Worm (Caenorhabditis elegans) whole organism, young adult: ENCODE data around the gene W02B12.1.

Experiments
- F22D6.2 ChIP-seq: sonication (generic microtip); optimal IDR thresholded peaks from 2 replicates; lab custom pipeline; 2016; ENCODE audit warnings: mild to moderate bottlenecking, missing genetic modification characterization, missing compliant biosample characterization
- F39B2.1 ChIP-seq: fragments of 200-800 bp; sonication (Bioruptor generic); IDR thresholded peaks from 2 replicates; pipeline ENCODE4 v1.3.6; 2022; ENCODE audit warnings: missing genetic modification reagents, missing genetic modification characterization, missing compliant biosample characterization
- Y56A3A.18 ChIP-seq: fragments of 200-800 bp; sonication (Bioruptor generic); IDR thresholded peaks from 2 replicates; pipeline ENCODE4 v1.3.6; 2022; ENCODE audit warnings: missing genetic modification reagents, missing genetic modification characterization, missing compliant biosample characterization
- ama-1 ChIP-seq, 3 experiments: fragments of 150-350 bp in 1 of 3; sonication (generic microtip) in 2 of 3; optimal IDR thresholded peaks; 2 replicates each; lab custom pipeline; 2014 to 2018; ENCODE audit warnings: missing biosample characterization in 2 of 3, missing genetic modification characterization in 2 of 3, missing genetic modification reagents in 2 of 3
- aptf-3 ChIP-seq: fragments of 200-800 bp; sonication (Bioruptor generic); IDR thresholded peaks from 2 replicates; pipeline ENCODE4 v1.3.6; 2022; ENCODE audit warnings: missing genetic modification characterization, missing compliant biosample characterization
- atf-7 ChIP-seq: sonication (generic microtip); optimal IDR thresholded peaks from 2 replicates; lab custom pipeline; 2017; ENCODE audit warnings: mild to moderate bottlenecking, missing genetic modification characterization, missing compliant biosample characterization
- ceh-100 ChIP-seq: fragments of 200-800 bp; sonication (Bioruptor generic); IDR thresholded peaks from 2 replicates; pipeline ENCODE4 v1.3.6; 2022; ENCODE audit warnings: missing genetic modification reagents, missing genetic modification characterization, missing compliant biosample characterization
- ceh-40 ChIP-seq: fragments of 200-800 bp; sonication (Bioruptor generic); IDR thresholded peaks from 2 replicates; pipeline ENCODE4 v1.3.6; 2022; ENCODE audit warnings: missing genetic modification characterization, missing compliant biosample characterization
- dpff-1 ChIP-seq: sonication (generic microtip); optimal IDR thresholded peaks from 2 replicates; lab custom pipeline; 2017; ENCODE audit warnings: mild to moderate bottlenecking, missing genetic modification characterization, missing compliant biosample characterization
- ekl-4 ChIP-seq: fragments of 200-800 bp; sonication (Bioruptor generic); IDR thresholded peaks from 2 replicates; pipeline ENCODE4 v1.3.6; 2022; ENCODE audit warnings: missing genetic modification reagents, missing genetic modification characterization, missing compliant biosample characterization
- madf-8 ChIP-seq: fragments of 200-800 bp; sonication (Bioruptor generic); conservative IDR thresholded peaks from 2 replicates; pipeline ENCODE4 v1.3.6; 2022; ENCODE audit warnings: missing genetic modification reagents, missing genetic modification characterization, missing compliant biosample characterization
- nfyb-1 ChIP-seq: fragments of 200-800 bp; sonication (Bioruptor generic); IDR thresholded peaks from 2 replicates; pipeline ENCODE4 v1.3.6; 2022; ENCODE audit warnings: missing genetic modification reagents, missing genetic modification characterization, missing compliant biosample characterization
- snpc-1.1 ChIP-seq: sonication (generic microtip); optimal IDR thresholded peaks from 2 replicates; lab custom pipeline; 2017; ENCODE audit warnings: missing genetic modification characterization, mild to moderate bottlenecking, missing compliant biosample characterization, antibody characterized with exemption, moderate library complexity, missing genotype, missing genetic modification reagents; ENCODE audit not compliant: insufficient read depth

DNA sequence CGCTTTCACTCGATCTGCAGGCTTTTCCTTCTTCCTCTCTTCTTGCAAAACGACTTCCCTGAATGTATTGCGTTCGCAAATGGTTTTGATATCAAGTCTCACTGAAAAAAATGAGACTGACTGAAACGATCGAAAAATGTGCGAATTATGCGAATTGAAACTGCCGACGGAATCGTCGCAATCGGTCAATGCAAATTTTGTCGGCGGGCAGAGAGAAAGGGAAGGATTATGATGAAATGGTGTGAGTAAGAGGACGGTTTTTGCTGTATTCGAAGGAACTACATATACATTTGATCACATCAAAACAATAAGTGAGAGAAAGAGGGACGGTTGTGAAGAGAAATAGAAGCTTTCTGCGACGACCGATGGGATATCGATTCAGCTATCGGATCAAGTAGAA is 33.1 kb upstream of the W02B12.1 start, which contains the start of gene C05D12.1:
- TF ChIP-seq snpc-1.1 = no peak
- no peak for TF ChIP-seq ceh-100 (GFP tag; lab: Robert Waterston, UW)
- no peak for TF ChIP-seq ama-1 (optimal IDR thresholded peaks at IDR 0.05; lab: Kevin White, UChicago)
- no peak for TF ChIP-seq ama-1 (GFP tag; optimal IDR thresholded peaks at IDR 0.05; lab: Kevin White, UChicago)
- TF ChIP-seq Y56A3A.18 (GFP tag; lab: Robert Waterston, UW) = no peak
- no peak for TF ChIP-seq ceh-40
- no peak for TF ChIP-seq F39B2.1 (GFP tag; lab: Robert Waterston, UW)
- no peak for TF ChIP-seq nfyb-1 (GFP tag; lab: Robert Waterston, UW)
- TF ChIP-seq aptf-3 (GFP tag; lab: Robert Waterston, UW) = no peak
- TF ChIP-seq F22D6.2 (tag; lab: Kevin White, UChicago) = no peak
- no peak for TF ChIP-seq dpff-1
- TF ChIP-seq madf-8 (GFP tag; lab: Robert Waterston, UW) = no peak
- TF ChIP-seq ekl-4 (GFP tag; lab: Robert Waterston, UW) = no peak
- no peak for TF ChIP-seq atf-7 (tag; lab: Kevin White, UChicago)
